Fruit fly (Drosophila melanogaster) whole organism, prepupa: ENCODE results near the gene Acp63F.

ENCODE experiments used
- Blimp-1 ChIP-seq: fragments of 200-800 bp; sonication (Bioruptor generic); optimal IDR thresholded peaks from 3 replicates; lab custom pipeline; 2017; ENCODE audit warnings: missing biosample characterization, missing genetic modification characterization, mild to moderate bottlenecking, moderate library complexity, missing genetic modification reagents
- CG10631 ChIP-seq: fragments of 200-800 bp; sonication (Bioruptor generic); optimal IDR thresholded peaks from 2 replicates; lab custom pipeline; 2016; ENCODE audit warnings: missing biosample characterization, missing genetic modification characterization
- CG10669 ChIP-seq: fragments of 200-800 bp; sonication (Bioruptor generic); optimal IDR thresholded peaks from 3 replicates; lab custom pipeline; 2018; ENCODE audit warnings: missing biosample characterization, mild to moderate bottlenecking, missing genetic modification characterization, moderate library complexity
- CG11294 ChIP-seq: fragments of 200-800 bp; sonication (Bioruptor generic); IDR thresholded peaks from 2 replicates; pipeline ENCODE4 v1.3.6; 2022; ENCODE audit warnings: missing biosample characterization, missing genetic modification characterization
- CG11762 ChIP-seq: fragments of 200-800 bp; sonication (Bioruptor generic); optimal IDR thresholded peaks from 3 replicates; lab custom pipeline; 2016; ENCODE audit warnings: missing biosample characterization, missing genetic modification characterization; ENCODE audit not compliant: insufficient read depth
- CG11902 ChIP-seq: fragments of 200-800 bp; sonication (Bioruptor generic); optimal IDR thresholded peaks from 3 replicates; lab custom pipeline; 2016; ENCODE audit warnings: missing biosample characterization, missing genetic modification characterization
- CG1621 ChIP-seq: fragments of 200-800 bp; sonication (Bioruptor generic); optimal IDR thresholded peaks from 3 replicates; lab custom pipeline; 2018; ENCODE audit warnings: missing biosample characterization, mild to moderate bottlenecking, missing genetic modification characterization
- CG16779 ChIP-seq: fragments of 200-800 bp; sonication (Bioruptor generic); optimal IDR thresholded peaks from 3 replicates; lab custom pipeline; 2017; ENCODE audit warnings: missing biosample characterization, mild to moderate bottlenecking, missing genetic modification characterization
- CG3032 ChIP-seq: fragments of 200-800 bp; optimal IDR thresholded peaks from 2 replicates; lab custom pipeline; 2019; ENCODE audit warnings: missing biosample characterization, mild to moderate bottlenecking, missing genetic modification characterization, moderate library complexity
- CG31627 ChIP-seq: fragments of 200-800 bp; sonication (Bioruptor generic); optimal IDR thresholded peaks from 3 replicates; lab custom pipeline; 2016; ENCODE audit warnings: missing biosample characterization, missing genetic modification characterization
- CG3919 ChIP-seq: fragments of 200-800 bp; sonication (Bioruptor generic); optimal IDR thresholded peaks from 3 replicates; lab custom pipeline; 2016; ENCODE audit warnings: missing biosample characterization, missing genetic modification characterization
- CG6163 ChIP-seq: fragments of 200-800 bp; sonication (Bioruptor generic); IDR thresholded peaks from 3 replicates; pipeline ENCODE4 v1.3.6; 2022; ENCODE audit warnings: missing biosample characterization, missing genetic modification characterization
- CG6276 ChIP-seq: fragments of 200-800 bp; sonication (Bioruptor generic); optimal IDR thresholded peaks from 2 replicates; lab custom pipeline; 2017; ENCODE audit warnings: missing biosample characterization, mild to moderate bottlenecking, missing genetic modification characterization
- CG6792 ChIP-seq: fragments of 200-800 bp; sonication (Bioruptor generic); optimal IDR thresholded peaks from 3 replicates; lab custom pipeline; 2016; ENCODE audit warnings: missing biosample characterization, missing genetic modification characterization
- CG6808 ChIP-seq: fragments of 200-800 bp; sonication (Bioruptor generic); optimal IDR thresholded peaks from 3 replicates; lab custom pipeline; 2017; ENCODE audit warnings: missing biosample characterization, missing genetic modification characterization, mild to moderate bottlenecking, moderate library complexity, missing genetic modification reagents
- CG6854 ChIP-seq: fragments of 200-800 bp; sonication (Bioruptor generic); optimal IDR thresholded peaks from 2 replicates; lab custom pipeline; 2017; ENCODE audit warnings: missing biosample characterization, mild to moderate bottlenecking, missing genetic modification characterization
- CG7368 ChIP-seq: fragments of 200-800 bp; sonication (Bioruptor generic); optimal IDR thresholded peaks from 3 replicates; lab custom pipeline; 2016; ENCODE audit warnings: missing biosample characterization, missing genetic modification characterization
- CG8319 ChIP-seq: fragments of 200-800 bp; sonication (Bioruptor generic); optimal IDR thresholded peaks from 3 replicates; lab custom pipeline; 2016; ENCODE audit warnings: missing biosample characterization, missing genetic modification characterization
- CG8632 ChIP-seq: fragments of 200-800 bp; sonication (Bioruptor generic); optimal IDR thresholded peaks from 3 replicates; lab custom pipeline; 2016; ENCODE audit warnings: missing biosample characterization, missing genetic modification characterization
- CG9139 ChIP-seq: fragments of 200-800 bp; sonication (Bioruptor generic); optimal IDR thresholded peaks from 3 replicates; lab custom pipeline; 2017; ENCODE audit warnings: missing biosample characterization, mild to moderate bottlenecking, missing genetic modification characterization
- Eip75B ChIP-seq: fragments of 200-800 bp; sonication (Bioruptor generic); optimal IDR thresholded peaks from 3 replicates; lab custom pipeline; 2016; ENCODE audit warnings: missing biosample characterization, missing genetic modification characterization
- Eip78C ChIP-seq: fragments of 200-800 bp; sonication (Bioruptor generic); peaks from one replicate; lab custom pipeline; 2016; ENCODE audit warnings: missing biosample characterization, missing genetic modification characterization
- Eip93F ChIP-seq: fragments of 200-800 bp; sonication (Bioruptor generic); optimal IDR thresholded peaks from 2 replicates; lab custom pipeline; 2016; ENCODE audit warnings: missing biosample characterization, mild to moderate bottlenecking, missing genetic modification characterization
- Ets96B ChIP-seq: fragments of 200-800 bp; optimal IDR thresholded peaks from 2 replicates; lab custom pipeline; 2019; ENCODE audit warnings: missing biosample characterization, mild to moderate bottlenecking, missing genetic modification characterization, moderate library complexity
- Hr38 ChIP-seq: sonication (Bioruptor generic); optimal IDR thresholded peaks from 2 replicates; lab custom pipeline; 2016; ENCODE audit warnings: missing biosample characterization, missing genetic modification characterization
- Hr39 ChIP-seq: fragments of 200-800 bp; sonication (Bioruptor generic); optimal IDR thresholded peaks from 2 replicates; lab custom pipeline; 2016; ENCODE audit warnings: missing biosample characterization, missing genetic modification characterization
- Hr4 ChIP-seq: fragments of 200-800 bp; sonication (Bioruptor generic); optimal IDR thresholded peaks from 3 replicates; lab custom pipeline; 2016; ENCODE audit warnings: missing biosample characterization, missing genetic modification characterization
- Lpt ChIP-seq: fragments of 200-800 bp; sonication (Bioruptor generic); optimal IDR thresholded peaks from 3 replicates; lab custom pipeline; 2016; ENCODE audit warnings: missing biosample characterization, missing genetic modification characterization
- OdsH ChIP-seq: fragments of 200-800 bp; sonication (Bioruptor generic); optimal IDR thresholded peaks from 3 replicates; lab custom pipeline; 2016; ENCODE audit warnings: missing biosample characterization, missing genetic modification characterization
- Smox ChIP-seq: fragments of 200-800 bp; sonication (Bioruptor generic); optimal IDR thresholded peaks from 3 replicates; lab custom pipeline; 2016; ENCODE audit warnings: missing biosample characterization, missing genetic modification characterization
- Sox102F ChIP-seq: fragments of 200-800 bp; sonication (Bioruptor generic); optimal IDR thresholded peaks from 2 replicates; lab custom pipeline; 2016; ENCODE audit warnings: missing biosample characterization, mild to moderate bottlenecking, missing genetic modification characterization
- Sox14 ChIP-seq: fragments of 200-800 bp; sonication (Bioruptor generic); optimal IDR thresholded peaks from 3 replicates; lab custom pipeline; 2016; ENCODE audit warnings: missing biosample characterization, missing genetic modification characterization
- Sox15 ChIP-seq: fragments of 200-800 bp; sonication (Bioruptor generic); optimal IDR thresholded peaks from 3 replicates; lab custom pipeline; 2016; ENCODE audit warnings: missing biosample characterization, missing genetic modification characterization
- achi ChIP-seq: fragments of 200-800 bp; sonication (Bioruptor generic); optimal IDR thresholded peaks from 3 replicates; lab custom pipeline; 2016; ENCODE audit warnings: missing biosample characterization, missing genetic modification characterization
- acj6 ChIP-seq: fragments of 200-800 bp; sonication (Bioruptor generic); optimal IDR thresholded peaks from 3 replicates; lab custom pipeline; 2016; ENCODE audit warnings: missing biosample characterization, missing genetic modification characterization
- dac ChIP-seq: fragments of 200-800 bp; sonication (Bioruptor generic); optimal IDR thresholded peaks from 2 replicates; lab custom pipeline; 2017; ENCODE audit warnings: missing biosample characterization, mild to moderate bottlenecking, missing genetic modification characterization
- eg ChIP-seq: fragments of 200-800 bp; sonication (Bioruptor generic); IDR thresholded peaks from 3 replicates; pipeline ENCODE4 v1.3.6; 2022; ENCODE audit warnings: missing biosample characterization, missing genetic modification characterization
- fd59A ChIP-seq: fragments of 200-800 bp; sonication (Bioruptor generic); optimal IDR thresholded peaks from 2 replicates; lab custom pipeline; 2017; ENCODE audit warnings: missing biosample characterization, mild to moderate bottlenecking, missing genetic modification characterization, missing genetic modification reagents
- fd85E ChIP-seq: fragments of 200-800 bp; sonication (Bioruptor generic); optimal IDR thresholded peaks from 3 replicates; lab custom pipeline; 2016; ENCODE audit warnings: missing biosample characterization, missing genetic modification characterization
- fkh ChIP-seq: fragments of 200-800 bp; sonication (Bioruptor generic); optimal IDR thresholded peaks from 3 replicates; lab custom pipeline; 2017; ENCODE audit warnings: missing biosample characterization, mild to moderate bottlenecking, missing genetic modification characterization, moderate library complexity
- lz ChIP-seq: fragments of 200-800 bp; sonication (Bioruptor generic); optimal IDR thresholded peaks from 3 replicates; lab custom pipeline; 2016; ENCODE audit warnings: missing biosample characterization, missing genetic modification characterization
- net ChIP-seq: fragments of 200-800 bp; sonication (Bioruptor generic); optimal IDR thresholded peaks from 3 replicates; lab custom pipeline; 2016; ENCODE audit warnings: missing biosample characterization, missing genetic modification characterization
- pdm3 ChIP-seq: fragments of 200-800 bp; sonication (Bioruptor generic); optimal IDR thresholded peaks from 3 replicates; lab custom pipeline; 2016; ENCODE audit warnings: missing biosample characterization, missing genetic modification characterization
- spab ChIP-seq: fragments of 200-800 bp; sonication (Bioruptor generic); optimal IDR thresholded peaks from 2 replicates; lab custom pipeline; 2017; ENCODE audit warnings: missing biosample characterization, mild to moderate bottlenecking, missing genetic modification characterization, missing genetic modification reagents
- svp ChIP-seq: fragments of 200-800 bp; sonication (Bioruptor generic); peaks from one replicate; lab custom pipeline; 2016; ENCODE audit warnings: missing biosample characterization, missing genetic modification characterization
- topi ChIP-seq: fragments of 200-800 bp; sonication (Bioruptor generic); optimal IDR thresholded peaks from 3 replicates; lab custom pipeline; 2016; ENCODE audit warnings: missing biosample characterization, missing genetic modification characterization
- vri ChIP-seq: fragments of 200-800 bp; sonication (Bioruptor generic); optimal IDR thresholded peaks from 3 replicates; lab custom pipeline; 2016; ENCODE audit warnings: missing biosample characterization, mild to moderate bottlenecking, missing genetic modification characterization

Acp63F gene

dm6 chr3L:3788790-3789421, 27.2 kb downstream of the Acp63F start:
- TF ChIP-seq fkh (GFP tag; lab: Kevin White, UChicago): peak; percentile 36
- peak; percentile 62 for TF ChIP-seq Eip78C (GFP tag; lab: Kevin White, UChicago)
- TF ChIP-seq topi (GFP tag; lab: Kevin White, UChicago): no peak
- peak; percentile 34; the same call in 1 of the 3 replicates for TF ChIP-seq eg (GFP tag; lab: Robert Waterston, UW)
- TF ChIP-seq OdsH (GFP tag; lab: Kevin White, UChicago): peak; percentile 2
- peak; percentile 8 for TF ChIP-seq CG6276 (GFP tag; lab: Kevin White, UChicago)
- no peak for TF ChIP-seq Smox (GFP tag; lab: Kevin White, UChicago)
- no peak for TF ChIP-seq Blimp-1 (GFP tag; lab: Kevin White, UChicago)

dm6 chr3L:3787595-3788151, 28.5 kb downstream of the Acp63F start:
- TF ChIP-seq Sox102F (GFP tag; lab: Kevin White, UChicago) (peak; percentile 56), CG9139 (GFP tag; lab: Kevin White, UChicago) (peak; percentile 23), eg (GFP tag; lab: Robert Waterston, UW) (peak; percentile 42; the same call in 1 of the 3 replicates), CG31627 (no peak), lz (GFP tag; lab: Kevin White, UChicago) (peak; percentile 15), Eip78C (GFP tag; lab: Kevin White, UChicago) (peak; percentile 81), Eip93F (no peak), CG11762 (GFP tag; lab: Kevin White, UChicago) (no peak), Ets96B (tag; lab: Kevin White, UChicago) (peak; percentile 9), CG1621 (tag; lab: Kevin White, UChicago) (peak; percentile 17), CG6276 (GFP tag; lab: Kevin White, UChicago) (peak; percentile 18), Sox14 (peak; percentile 70), Lpt (GFP tag; lab: Kevin White, UChicago) (no peak), CG6163 (GFP tag; lab: Robert Waterston, UW) (peak; percentile 48; the same call in 1 of the 3 replicates), Hr38 (GFP tag; lab: Kevin White, UChicago) (no peak), net (peak; percentile 73), CG6808 (GFP tag; lab: Kevin White, UChicago) (peak; percentile 66), Hr39 (GFP tag; lab: Kevin White, UChicago) (no peak), fd85E (GFP tag; lab: Kevin White, UChicago) (no peak), Smox (GFP tag; lab: Kevin White, UChicago) (peak; percentile 13), pdm3 (GFP tag; lab: Kevin White, UChicago) (peak; percentile 28), Sox15 (GFP tag; lab: Kevin White, UChicago) (no peak), svp (GFP tag; lab: Kevin White, UChicago) (no peak), Blimp-1 (GFP tag; lab: Kevin White, UChicago) (no peak), Hr4 (GFP tag; lab: Kevin White, UChicago) (no peak), CG3032 (tag; lab: Kevin White, UChicago) (peak; percentile 2), vri (GFP tag; lab: Kevin White, UChicago) (peak; percentile 61), CG8632 (peak; percentile 7), Eip75B (GFP tag; lab: Kevin White, UChicago) (peak; percentile 22), achi (GFP tag; lab: Kevin White, UChicago) (peak; percentile 12), CG8319 (GFP tag; lab: Kevin White, UChicago) (no peak), fd59A (GFP tag; lab: Kevin White, UChicago) (peak; percentile 6), acj6 (no peak), CG11294 (no peak), CG16779 (tag; lab: Kevin White, UChicago) (peak; percentile 66), CG6854 (GFP tag; lab: Kevin White, UChicago) (peak; percentile 72), CG3919 (peak; percentile 52), OdsH (GFP tag; lab: Kevin White, UChicago) (no peak), spab (GFP tag; lab: Kevin White, UChicago) (no peak), CG10669 (GFP tag; lab: Kevin White, UChicago) (no peak), CG6792 (peak; percentile 12), CG10631 (no peak), CG7368 (GFP tag; lab: Kevin White, UChicago) (no peak), dac (no peak), CG11902 (GFP tag; lab: Kevin White, UChicago) (no peak), topi (GFP tag; lab: Kevin White, UChicago) (peak; percentile 21)
